Worm (Caenorhabditis elegans) whole organism, L4/young adult: ENCODE measurements around the gene gst-9.
"Not testable (repeated sequence)": the region's sequence is repeated elsewhere in the genome, so short reads cannot be mapped to it uniquely, and the experiment has no call there.

ENCODE experiments used
- W03F9.2 ChIP-seq: fragments of 150-350 bp; optimal IDR thresholded peaks from 2 replicates; lab custom pipeline; 2014; ENCODE audit warnings: missing biosample characterization, missing genetic modification characterization
- dao-5 ChIP-seq: sonication (generic microtip); optimal IDR thresholded peaks from 2 replicates; lab custom pipeline; 2016; ENCODE audit warnings: missing genotype, missing genetic modification characterization, moderate library complexity, missing compliant biosample characterization
- him-1 ChIP-seq: sonication (generic microtip); optimal IDR thresholded peaks from 2 replicates; lab custom pipeline; 2016; ENCODE audit warnings: missing genotype, missing genetic modification reagents, missing genetic modification characterization, missing compliant biosample characterization

The gst-9 gene

ce11 chrII:4891012-4891775, at the start of gene gst-9:
Gene gst-9 (plus strand): TSS chrII:4891585.
- no peak for TF ChIP-seq W03F9.2 (tag; lab: Kevin White, UChicago)
- TF ChIP-seq him-1, result no peak
- no peak for TF ChIP-seq dao-5

- TF ChIP-seq him-1; dao-5; W03F9.2 (tag; lab: Kevin White, UChicago): not testable (repeated sequence)
Measured at ce11 chrII:4842143-4842658, 49.2 kb upstream of the gst-9 start, which contains the start of the genes T23B7.2 and nspd-4. Gene T23B7.2 (minus strand): TSS chrII:4842243. Gene nspd-4 (plus strand): TSS chrII:4842608.

- TF ChIP-seq W03F9.2 (tag; lab: Kevin White, UChicago), result no peak
- no peak for TF ChIP-seq him-1
- TF ChIP-seq dao-5, result no peak
Measured at ce11 chrII:4849885-4850284, 41.5 kb upstream of the gst-9 start, which contains the start of gene T23B7.3. Gene T23B7.3 (plus strand): TSS chrII:4850185.

ce11 chrII:4851594-4852106, 39.7 kb upstream of the gst-9 start, which contains the start of gene dnj-9:
Gene dnj-9 (plus strand): TSS chrII:4852056.
- TF ChIP-seq W03F9.2 (tag; lab: Kevin White, UChicago) (peak; percentile 97), him-1 (peak; percentile 92), dao-5 (no peak)

ce11 chrII:4854761-4855160, 36.6 kb upstream of the gst-9 start:
- TF ChIP-seq him-1 (no peak), W03F9.2 (tag; lab: Kevin White, UChicago) (no peak), dao-5 (no peak)

- TF ChIP-seq W03F9.2 (tag; lab: Kevin White, UChicago) (no peak), him-1 (peak; percentile 0)
Measured at ce11 chrII:4855489-4855888, 35.9 kb upstream of the gst-9 start.

- peak; percentile 5 for TF ChIP-seq W03F9.2 (tag; lab: Kevin White, UChicago)
- no peak for TF ChIP-seq dao-5
Measured at ce11 chrII:4856113-4856512, 35.3 kb upstream of the gst-9 start.

- no peak for TF ChIP-seq dao-5
- no peak for TF ChIP-seq him-1
- TF ChIP-seq W03F9.2 (tag; lab: Kevin White, UChicago), result no peak
Measured at ce11 chrII:4857086-4857485, 34.3 kb upstream of the gst-9 start.

ce11 chrII:4857873-4858364, 33.5 kb upstream of the gst-9 start, which contains the start of gene F11G11.5:
Gene F11G11.5 (plus strand): TSS chrII:4857923.
- no peak for TF ChIP-seq dao-5
- TF ChIP-seq W03F9.2 (tag; lab: Kevin White, UChicago), result no peak
- TF ChIP-seq him-1, result no peak

ce11 chrII:4858906-4859411, 32.4 kb upstream of the gst-9 start:
- TF ChIP-seq dao-5 (no peak), him-1 (no peak), W03F9.2 (tag; lab: Kevin White, UChicago) (no peak)

ce11 chrII:4860260-4860659, 31.1 kb upstream of the gst-9 start, which contains the start of the genes nspd-5 and F11G11.4:
Gene nspd-5 (minus strand): TSS chrII:4860360.
Gene F11G11.4 (plus strand): TSS chrII:4860594.
- not testable (repeated sequence) for TF ChIP-seq W03F9.2 (tag; lab: Kevin White, UChicago); dao-5; him-1

ce11 chrII:4863357-4863756, 28.0 kb upstream of the gst-9 start, which contains the start of the genes mpst-4 and F11G11.14:
Gene mpst-4 (minus strand): TSS chrII:4863457.
Gene F11G11.14 (plus strand): TSS chrII:4863681.
- TF ChIP-seq dao-5 (no peak), him-1 (no peak), W03F9.2 (tag; lab: Kevin White, UChicago) (no peak)

- TF ChIP-seq him-1 (no peak), dao-5 (no peak), W03F9.2 (tag; lab: Kevin White, UChicago) (no peak)
Measured at ce11 chrII:4866045-4866444, 25.3 kb upstream of the gst-9 start.

ce11 chrII:4867476-4867875, 23.9 kb upstream of the gst-9 start, which contains the start of gene col-17:
Gene col-17 (minus strand): TSS chrII:4867576.
- TF ChIP-seq him-1, result no peak
- TF ChIP-seq dao-5, result no peak
- no peak for TF ChIP-seq W03F9.2 (tag; lab: Kevin White, UChicago)
